Worm (Caenorhabditis elegans) whole organism, L1 larva: ENCODE results near the gene K09F6.6.

Experiments used
- aha-1 ChIP-seq: fragments of 150-350 bp; optimal IDR thresholded peaks from 2 replicates; lab custom pipeline; 2014; ENCODE audit warnings: missing biosample characterization, missing genetic modification characterization
- ceh-90 ChIP-seq: sonication (generic microtip); optimal IDR thresholded peaks from 2 replicates; lab custom pipeline; 2016; ENCODE audit warnings: missing genetic modification characterization, missing compliant biosample characterization
- nhr-85 ChIP-seq: sonication (generic microtip); peaks from one replicate; lab custom pipeline; 2016; ENCODE audit warnings: missing genetic modification characterization, inconsistent platforms, missing compliant biosample characterization

ce11 chrII:2236352-2236751 is 42.8 kb downstream of the K09F6.6 start:
- no peak for TF ChIP-seq nhr-85 (tag; lab: Kevin White, UChicago)
- no peak for TF ChIP-seq aha-1 (tag; lab: Kevin White, UChicago)
- TF ChIP-seq ceh-90 (tag; lab: Kevin White, UChicago) = no peak
